Worm (Caenorhabditis elegans) whole organism, L2 larva: Measurements from ENCODE around the gene ZK632.12.

Experiments used
- C34F6.9 ChIP-seq: fragments of 150-350 bp; optimal IDR thresholded peaks from 2 replicates; lab custom pipeline; 2014; ENCODE audit warnings: missing biosample characterization, missing genetic modification characterization
- F13H6.1 ChIP-seq: sonication (generic microtip); optimal IDR thresholded peaks from 2 replicates; lab custom pipeline; 2016; ENCODE audit warnings: missing genetic modification characterization, missing compliant biosample characterization
- Y55F3AM.14 ChIP-seq: fragments of 200-800 bp; sonication (Bioruptor generic); optimal IDR thresholded peaks from 2 replicates; lab custom pipeline; 2018; ENCODE audit warnings: mild to moderate bottlenecking, missing genetic modification characterization, missing compliant biosample characterization
- ZK546.5 ChIP-seq: sonication (generic microtip); optimal IDR thresholded peaks from 2 replicates; lab custom pipeline; 2017; ENCODE audit warnings: missing biosample characterization, missing genetic modification characterization
- aly-2 ChIP-seq: fragments of 150-350 bp; optimal IDR thresholded peaks from 2 replicates; lab custom pipeline; 2014; ENCODE audit warnings: missing biosample characterization, missing genetic modification characterization
- ama-1 ChIP-seq: fragments of 150-350 bp; optimal IDR thresholded peaks from 2 replicates; lab custom pipeline; 2018; ENCODE audit warnings: inconsistent platforms
- ceh-16 ChIP-seq: fragments of 150-350 bp; optimal IDR thresholded peaks from 2 replicates; lab custom pipeline; 2014; ENCODE audit warnings: missing biosample characterization, missing genetic modification characterization
- crh-2 ChIP-seq: sonication (generic microtip); optimal IDR thresholded peaks from 2 replicates; lab custom pipeline; 2017; ENCODE audit warnings: missing biosample characterization, missing genetic modification characterization
- egl-27 ChIP-seq: sonication (generic microtip); optimal IDR thresholded peaks from 3 replicates; lab custom pipeline; 2017; ENCODE audit warnings: missing biosample characterization, missing genetic modification reagents, missing genetic modification characterization
- elt-3 ChIP-seq: sonication (generic microtip); optimal IDR thresholded peaks from 2 replicates; lab custom pipeline; 2017; ENCODE audit warnings: missing biosample characterization, missing genetic modification characterization
- fos-1 ChIP-seq: fragments of 150-350 bp; optimal IDR thresholded peaks from 2 replicates; lab custom pipeline; 2014; ENCODE audit warnings: missing biosample characterization, missing genetic modification characterization
- gmeb-1 ChIP-seq: fragments of 150-350 bp; optimal IDR thresholded peaks from 2 replicates; lab custom pipeline; 2014; ENCODE audit warnings: missing biosample characterization, missing genetic modification characterization
- lin-11 ChIP-seq: fragments of 150-350 bp; sonication (generic microtip); optimal IDR thresholded peaks from 2 replicates; lab custom pipeline; 2014; ENCODE audit warnings: missing biosample characterization, missing genetic modification characterization, inconsistent platforms, mixed read lengths
- lin-13 ChIP-seq: fragments of 150-350 bp; optimal IDR thresholded peaks from 2 replicates; lab custom pipeline; 2014; ENCODE audit warnings: missing biosample characterization, missing genetic modification reagents, missing genetic modification characterization
- lsy-2 ChIP-seq, 2 experiments: fragments of 150-350 bp in 1 of 2; sonication (generic microtip) in 1 of 2; optimal IDR thresholded peaks; 2 replicates each; lab custom pipeline; 2014 to 2017; ENCODE audit warnings: missing biosample characterization in 2 of 2, missing genetic modification characterization in 2 of 2
- mab-5 ChIP-seq: fragments of 150-350 bp; optimal IDR thresholded peaks from 2 replicates; lab custom pipeline; 2014; ENCODE audit warnings: missing biosample characterization, missing genetic modification characterization
- mdl-1 ChIP-seq, 2 experiments: fragments of 150-350 bp in 1 of 2; sonication (generic microtip) in 1 of 2; optimal IDR thresholded peaks; 2 replicates each; lab custom pipeline; 2017; ENCODE audit warnings: missing biosample characterization in 2 of 2, missing genetic modification characterization in 2 of 2
- nhr-10 ChIP-seq: sonication (generic microtip); optimal IDR thresholded peaks from 2 replicates; lab custom pipeline; 2017; ENCODE audit warnings: missing biosample characterization, missing genetic modification characterization
- nhr-129 ChIP-seq: fragments of 150-350 bp; optimal IDR thresholded peaks from 2 replicates; lab custom pipeline; 2014; ENCODE audit warnings: missing biosample characterization, missing genetic modification characterization
- nhr-237 ChIP-seq: fragments of 150-350 bp; optimal IDR thresholded peaks from 2 replicates; lab custom pipeline; 2014; ENCODE audit warnings: missing biosample characterization, missing genetic modification characterization
- nhr-25 ChIP-seq: fragments of 150-350 bp; sonication (generic microtip); optimal IDR thresholded peaks from 3 replicates; lab custom pipeline; 2014; ENCODE audit warnings: missing biosample characterization, missing genetic modification characterization
- nhr-77 ChIP-seq: fragments of 150-350 bp; optimal IDR thresholded peaks from 2 replicates; lab custom pipeline; 2014; ENCODE audit warnings: missing biosample characterization, missing genetic modification characterization
- sem-4 ChIP-seq: fragments of 150-350 bp; optimal IDR thresholded peaks from 2 replicates; lab custom pipeline; 2014; ENCODE audit warnings: missing biosample characterization, missing genetic modification reagents, missing genetic modification characterization
- sma-3 ChIP-seq: sonication (generic microtip); optimal IDR thresholded peaks from 2 replicates; lab custom pipeline; 2016; ENCODE audit warnings: missing genetic modification reagents, missing genetic modification characterization, missing compliant biosample characterization
- sma-9 ChIP-seq, 2 experiments: fragments of 150-350 bp in 1 of 2; sonication (generic microtip) in 1 of 2; optimal IDR thresholded peaks; 2 replicates each; lab custom pipeline; 2014 to 2016; ENCODE audit warnings: missing genetic modification characterization in 2 of 2, mild to moderate bottlenecking in 1 of 2, missing biosample characterization in 1 of 2, missing compliant biosample characterization in 1 of 2, missing genetic modification reagents in 1 of 2, moderate library complexity in 1 of 2
- snpc-4 ChIP-seq: fragments of 150-350 bp; optimal IDR thresholded peaks from 2 replicates; lab custom pipeline; 2014; ENCODE audit warnings: missing biosample characterization, missing genetic modification characterization
- unc-39 ChIP-seq: fragments of 150-350 bp; optimal IDR thresholded peaks from 2 replicates; lab custom pipeline; 2014; ENCODE audit warnings: missing biosample characterization, missing genetic modification characterization
- unc-55 ChIP-seq: fragments of 150-350 bp; sonication (generic microtip); optimal IDR thresholded peaks from 3 replicates; lab custom pipeline; 2014; ENCODE audit warnings: missing biosample characterization, missing genetic modification reagents, missing genetic modification characterization
- zag-1 ChIP-seq: fragments of 150-350 bp; optimal IDR thresholded peaks from 2 replicates; lab custom pipeline; 2014; ENCODE audit warnings: missing biosample characterization, missing genetic modification characterization
- ztf-4 ChIP-seq: fragments of 150-350 bp; optimal IDR thresholded peaks from 2 replicates; lab custom pipeline; 2014; ENCODE audit warnings: missing biosample characterization, missing genetic modification characterization

ZK632.12 gene

DNA sequence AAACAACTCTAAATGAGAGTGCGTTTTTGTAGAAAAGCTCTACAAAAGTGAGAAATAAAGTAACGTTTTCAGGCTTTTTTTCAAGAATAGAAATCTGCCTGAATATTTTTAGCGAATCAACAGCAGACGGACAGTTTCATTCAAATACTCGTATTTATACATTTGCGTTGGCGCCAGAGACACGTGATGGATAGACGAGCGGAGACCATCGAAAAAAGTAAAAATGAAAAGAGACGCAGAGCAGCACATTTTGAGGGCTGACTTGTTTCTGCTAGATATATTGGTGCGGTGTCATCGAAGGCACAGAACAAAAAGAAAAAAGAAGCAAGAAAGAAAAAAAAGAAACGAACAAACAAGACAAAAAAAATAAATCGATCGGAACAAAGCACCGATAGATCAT is 4.6 kb upstream of the ZK632.12 start:
- peak; percentile 34 for TF ChIP-seq unc-55
- TF ChIP-seq F13H6.1 (tag; lab: Kevin White, UChicago): peak; percentile 61
- peak; percentile 18 for TF ChIP-seq lin-13 (GFP tag; lab: Kevin White, UChicago)
- no peak for TF ChIP-seq aly-2 (tag; lab: Kevin White, UChicago)
- TF ChIP-seq sem-4 (tag; lab: Kevin White, UChicago): peak; percentile 6
- TF ChIP-seq sma-3 (GFP tag; lab: Kevin White, UChicago): peak; percentile 46
- TF ChIP-seq ztf-4 (tag; lab: Kevin White, UChicago): peak; percentile 65
- TF ChIP-seq nhr-25 (tag; lab: Kevin White, UChicago): no peak
- peak in 1 of 2 experiments; percentile 79 for TF ChIP-seq lsy-2 (tag; optimal IDR thresholded peaks at IDR 0.05; lab: Kevin White, UChicago)
- TF ChIP-seq ama-1 (lab: Kevin White, UChicago): peak; percentile 93
- peak; percentile 68 for TF ChIP-seq crh-2 (tag; lab: Kevin White, UChicago)
- no peak for TF ChIP-seq snpc-4 (tag; lab: Kevin White, UChicago)
- TF ChIP-seq fos-1: peak; percentile 3
- TF ChIP-seq nhr-129 (tag; lab: Kevin White, UChicago): peak; percentile 83
- TF ChIP-seq C34F6.9 (tag; lab: Kevin White, UChicago): peak; percentile 71
- TF ChIP-seq sma-9 (GFP tag; optimal IDR thresholded peaks at IDR 0.05; lab: Kevin White, UChicago): peak; percentile 52
- TF ChIP-seq sma-9 (tag; optimal IDR thresholded peaks at IDR 0.05; lab: Kevin White, UChicago): no peak
- TF ChIP-seq mdl-1 (tag; optimal IDR thresholded peaks at IDR 0.05; lab: Kevin White, UChicago): peak in 1 of 2 experiments; percentile 46
- TF ChIP-seq nhr-10: no peak
- TF ChIP-seq gmeb-1 (tag; lab: Kevin White, UChicago): peak; percentile 23
- no peak for TF ChIP-seq elt-3
- TF ChIP-seq Y55F3AM.14 (GFP tag; lab: Kevin White, UChicago): peak; percentile 82
- TF ChIP-seq unc-39 (tag; lab: Kevin White, UChicago): no peak
- peak; percentile 32 for TF ChIP-seq mab-5
- no peak for TF ChIP-seq egl-27 (tag; lab: Kevin White, UChicago)

DNA sequence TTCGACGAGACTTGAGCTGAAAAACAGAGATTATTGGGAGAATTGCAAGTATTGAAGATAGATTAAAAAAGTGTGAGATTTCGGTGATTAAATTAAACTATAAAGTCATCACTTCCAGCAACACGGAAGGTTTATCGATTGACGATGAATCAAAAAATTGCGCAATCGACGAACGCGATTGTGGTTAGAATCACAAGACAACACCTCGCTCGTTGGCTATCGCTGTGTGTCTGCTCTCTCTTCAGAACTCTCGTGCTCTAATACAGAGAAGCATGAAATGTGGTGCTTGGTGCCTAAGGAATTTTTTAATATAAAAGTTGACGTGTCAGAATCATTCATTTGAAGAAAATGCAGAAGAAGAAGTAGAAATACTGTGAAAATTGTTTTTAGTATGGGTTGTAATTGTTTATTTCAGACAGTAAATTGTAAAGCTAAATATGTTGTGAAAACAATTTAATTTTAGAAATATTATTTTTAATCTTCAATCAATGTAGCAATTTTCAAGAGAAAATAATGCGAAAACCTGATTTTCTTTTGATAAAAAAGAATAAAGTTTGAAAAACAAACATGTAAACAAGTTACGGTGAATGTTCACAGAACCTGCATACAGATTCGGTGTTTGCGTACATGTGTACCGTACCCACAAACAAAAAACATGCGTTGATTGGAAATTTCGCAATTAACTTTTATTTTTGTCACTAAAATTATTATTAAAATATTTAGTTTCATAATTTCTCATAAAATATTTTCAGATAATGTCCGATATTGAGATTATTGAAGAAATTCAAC is 3.2 kb upstream of the ZK632.12 start, which contains the start of the genes ZK632.10 and ZK632.11:
Gene ZK632.10, minus strand, starts transcription at position 560 of the 789 bp plus-strand sequence.
Gene ZK632.11, plus strand, starts transcription at position 753 of the 789 bp plus-strand sequence.
- TF ChIP-seq lin-13 (GFP tag; lab: Kevin White, UChicago): peak; percentile 61
- no peak for TF ChIP-seq snpc-4 (tag; lab: Kevin White, UChicago)
- TF ChIP-seq lsy-2 (tag; optimal IDR thresholded peaks at IDR 0.05; lab: Kevin White, UChicago): peak; percentile 86 to 99
- TF ChIP-seq F13H6.1 (tag; lab: Kevin White, UChicago): no peak
- peak; percentile 9 for TF ChIP-seq nhr-25 (tag; lab: Kevin White, UChicago)
- no peak for TF ChIP-seq zag-1 (tag; lab: Kevin White, UChicago)
- TF ChIP-seq ztf-4 (tag; lab: Kevin White, UChicago): peak; percentile 16
- peak; percentile 44 for TF ChIP-seq nhr-129 (tag; lab: Kevin White, UChicago)
- TF ChIP-seq crh-2 (tag; lab: Kevin White, UChicago): peak; percentile 30
- peak; percentile 81 for TF ChIP-seq C34F6.9 (tag; lab: Kevin White, UChicago)
- peak; percentile 25 for TF ChIP-seq gmeb-1 (tag; lab: Kevin White, UChicago)
- TF ChIP-seq nhr-237 (tag; lab: Kevin White, UChicago): no peak
- peak; percentile 33 for TF ChIP-seq fos-1
- peak; percentile 7 for TF ChIP-seq egl-27 (tag; lab: Kevin White, UChicago)
- peak; percentile 36 for TF ChIP-seq sma-3 (GFP tag; lab: Kevin White, UChicago)
- TF ChIP-seq unc-55: peak; percentile 93

DNA sequence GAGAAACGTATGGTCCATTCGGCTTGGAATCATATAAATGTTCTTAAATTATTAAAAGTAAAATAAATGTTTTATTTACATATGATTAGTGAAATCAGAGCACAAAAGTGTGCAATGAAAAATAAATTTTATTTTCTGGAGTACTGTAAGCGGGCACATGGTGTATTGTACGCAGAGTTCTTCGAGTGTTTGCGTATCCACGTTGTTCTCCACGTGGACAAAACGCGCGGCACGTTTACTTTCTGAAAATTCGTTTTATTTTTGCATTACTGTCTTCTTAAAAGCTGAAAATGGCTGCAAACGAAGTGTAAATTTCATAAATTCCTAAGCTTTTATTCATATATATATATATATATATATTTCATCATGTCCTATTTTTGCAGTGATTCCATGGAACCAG is 2.0 kb downstream of the ZK632.12 start:
- TF ChIP-seq ceh-16 (tag; lab: Kevin White, UChicago) (no peak), lin-13 (GFP tag; lab: Kevin White, UChicago) (no peak), gmeb-1 (tag; lab: Kevin White, UChicago) (no peak)

- TF ChIP-seq gmeb-1 (tag; lab: Kevin White, UChicago) (no peak), ZK546.5 (tag; lab: Kevin White, UChicago) (no peak), C34F6.9 (tag; lab: Kevin White, UChicago) (no peak), nhr-77 (no peak), sem-4 (tag; lab: Kevin White, UChicago) (no peak), F13H6.1 (tag; lab: Kevin White, UChicago) (no peak), lin-11 (tag; lab: Kevin White, UChicago) (no peak)
Measured at ce11 chrIII:9834888-9835287, 4.3 kb downstream of the ZK632.12 start, which contains the start of gene K11H3.8. Gene K11H3.8, plus strand, starts transcription at chrIII:9835188.
